Fruit fly (Drosophila melanogaster): ENCODE data around the gene larp.

DNA sequence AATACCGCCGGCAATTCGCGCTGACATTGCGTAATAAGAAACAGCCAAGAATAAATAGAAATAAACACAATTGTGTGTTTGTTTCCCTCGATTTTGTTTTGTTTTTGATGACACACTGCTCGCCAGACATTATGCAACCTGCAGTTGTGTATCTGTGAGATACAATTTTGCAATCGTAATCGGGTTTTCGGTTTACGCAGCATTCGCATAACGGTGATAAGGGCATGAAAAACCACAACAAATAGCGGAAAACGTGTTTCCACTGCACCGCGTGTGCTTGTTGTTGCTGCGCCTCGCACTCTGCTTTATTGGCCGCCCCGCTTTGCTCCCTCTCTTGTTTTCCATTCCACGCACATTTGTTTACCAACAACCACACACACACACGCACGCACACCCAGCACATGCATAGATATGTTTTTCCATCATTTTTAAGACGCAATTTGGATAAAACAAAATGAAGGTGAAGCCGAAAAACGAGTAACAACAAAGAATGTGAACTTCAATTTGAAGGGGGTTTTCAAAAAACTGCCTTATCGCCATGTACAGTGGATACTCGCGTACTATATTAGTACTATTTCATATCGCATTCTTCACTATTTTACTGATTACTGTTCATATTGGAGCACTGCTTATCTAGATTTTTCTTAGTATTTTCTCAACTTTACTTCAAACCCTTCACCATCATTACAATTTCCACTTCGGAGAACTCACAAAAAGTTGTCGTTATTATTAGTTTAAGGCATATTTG lies 3.4 kb downstream of the larp start:
- TF ChIP-seq scrt (GFP tag; optimal IDR thresholded peaks at IDR 0.05) (no peak), CG2199 (GFP tag; IDR thresholded peaks at IDR 0.05) (peak; percentile 77; the same call in 1 of the 3 replicates), exex (tag; optimal IDR thresholded peaks at IDR 0.05) (peak; percentile 13), kay (GFP tag; optimal IDR thresholded peaks at IDR 0.05) (no peak)

All from whole organism, embryonic.